Worm (Caenorhabditis elegans): ENCODE data around the gene F28A10.4.

ce11 chrII:820519-820918 is 23.6 kb upstream of the F28A10.4 start, which contains the start of gene F46F5.7:
- TF ChIP-seq ztf-11 (tag; optimal IDR thresholded peaks at IDR 0.05) (no peak), pqm-1 (tag; optimal IDR thresholded peaks at IDR 0.05) (no peak), lsy-2 (tag; optimal IDR thresholded peaks at IDR 0.05) (no peak), xbp-1 (tag; optimal IDR thresholded peaks at IDR 0.05) (no peak), tbx-2 (tag; optimal IDR thresholded peaks at IDR 0.05) (no peak), mdl-1 (tag; optimal IDR thresholded peaks at IDR 0.05) (no peak), nhr-76 (tag; optimal IDR thresholded peaks at IDR 0.05) (no peak), ces-1 (GFP tag; optimal IDR thresholded peaks at IDR 0.05) (no peak)

Data from whole organism, L1 larva.